Fruit fly (Drosophila melanogaster) Kc167 (cell line): ENCODE data around the gene Scox.

Experiments used
- Myc ChIP-seq: fragments of >200 bp; optimal IDR thresholded peaks from 2 replicates; lab custom pipeline; 2017; ENCODE audit warnings: missing external identifiers
- Sin3A ChIP-seq: fragments of >200 bp; optimal IDR thresholded peaks from 2 replicates; lab custom pipeline; 2018; ENCODE audit warnings: missing external identifiers
- h ChIP-seq: fragments of >200 bp; optimal IDR thresholded peaks from 3 replicates; lab custom pipeline; 2018; ENCODE audit warnings: missing external identifiers
- insv ChIP-seq: fragments of >200 bp; optimal IDR thresholded peaks from 3 replicates; lab custom pipeline; 2018; ENCODE audit warnings: missing external identifiers
- psq ChIP-seq: fragments of >200 bp; optimal IDR thresholded peaks from 2 replicates; lab custom pipeline; 2017; ENCODE audit warnings: missing external identifiers
- ttk ChIP-seq: sonication (Bioruptor generic); optimal IDR thresholded peaks from 2 replicates; lab custom pipeline; 2017; ENCODE audit warnings: missing external identifiers

DNA sequence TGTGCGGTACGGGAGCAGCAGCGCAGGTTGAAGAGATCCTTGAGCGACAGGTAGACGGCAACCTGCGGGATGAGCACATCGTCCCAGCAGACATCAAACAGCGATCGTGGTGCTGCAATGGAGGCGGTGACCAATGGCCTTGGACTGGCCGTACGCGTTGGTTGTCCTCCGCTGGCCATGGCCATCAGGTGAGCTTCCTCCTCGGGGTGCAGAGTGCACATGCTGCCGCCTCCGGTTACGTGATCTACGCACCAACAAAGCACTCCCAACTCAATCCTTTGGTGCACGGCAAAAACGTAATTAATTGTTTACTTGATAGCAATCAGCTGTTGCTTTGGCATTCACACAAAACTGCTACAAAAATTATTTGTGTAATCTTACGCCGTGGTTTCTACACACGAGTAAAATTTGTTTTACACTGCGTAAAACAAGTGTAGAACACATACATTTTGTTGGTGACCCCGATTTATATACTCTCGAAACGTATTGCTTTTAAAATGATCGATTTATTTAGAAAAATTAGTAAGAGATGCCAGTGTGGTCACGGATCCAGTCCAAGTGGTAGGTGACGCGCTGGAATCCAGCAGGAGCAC is 19.2 kb downstream of the Scox start, which contains the start of gene jet:
- TF ChIP-seq Myc (lab: Kevin White, UChicago) (no peak), h (no peak), Sin3A (lab: Kevin White, UChicago) (no peak), psq (lab: Kevin White, UChicago) (no peak), insv (no peak), ttk (lab: Kevin White, UChicago) (no peak)
